Worm (Caenorhabditis elegans) whole organism, late embryonic: ENCODE data around the gene C01G12.9.

ENCODE experiments used
- C08G9.2 ChIP-seq: sonication (generic microtip); optimal IDR thresholded peaks from 2 replicates; lab custom pipeline; 2016; ENCODE audit warnings: mild to moderate bottlenecking, missing genetic modification characterization, moderate library complexity, missing compliant biosample characterization
- C38D4.7 ChIP-seq: fragments of 200-800 bp; sonication (Bioruptor generic); optimal IDR thresholded peaks from 2 replicates; lab custom pipeline; 2018; ENCODE audit warnings: mild to moderate bottlenecking, missing genetic modification characterization, moderate library complexity, missing compliant biosample characterization
- ama-1 ChIP-seq: fragments of 150-350 bp; optimal IDR thresholded peaks from 2 replicates; lab custom pipeline; 2014
- ceh-45 ChIP-seq: fragments of 200-800 bp; sonication (Bioruptor generic); IDR thresholded peaks from 2 replicates; pipeline ENCODE4 v1.3.6; 2022; ENCODE audit warnings: missing genetic modification reagents, missing genetic modification characterization, missing compliant biosample characterization
- elt-2 ChIP-seq: sonication (generic microtip); optimal IDR thresholded peaks from 2 replicates; lab custom pipeline; 2016; ENCODE audit warnings: missing genetic modification reagents, missing genetic modification characterization, missing compliant biosample characterization
- fkh-10 ChIP-seq: fragments of 150-350 bp; optimal IDR thresholded peaks from 2 replicates; lab custom pipeline; 2014; ENCODE audit warnings: missing biosample characterization, missing genetic modification reagents, missing genetic modification characterization
- nfya-1 ChIP-seq: sonication (generic microtip); optimal IDR thresholded peaks from 2 replicates; lab custom pipeline; 2017; ENCODE audit warnings: missing genetic modification characterization, mild to moderate bottlenecking, missing compliant biosample characterization, antibody characterized with exemption, moderate library complexity
- nhr-11 ChIP-seq: fragments of 150-350 bp; optimal IDR thresholded peaks from 2 replicates; lab custom pipeline; 2014; ENCODE audit warnings: missing biosample characterization, missing genetic modification characterization
- pag-3 ChIP-seq: sonication (generic microtip); optimal IDR thresholded peaks from 2 replicates; lab custom pipeline; 2016; ENCODE audit warnings: missing compliant biosample characterization, missing genetic modification characterization, borderline replicate concordance
- pax-1 ChIP-seq: fragments of 150-350 bp; optimal IDR thresholded peaks from 2 replicates; lab custom pipeline; 2014; ENCODE audit warnings: missing biosample characterization, missing genetic modification characterization
- sox-4 ChIP-seq: sonication (generic microtip); optimal IDR thresholded peaks from 2 replicates; lab custom pipeline; 2017; ENCODE audit warnings: mild to moderate bottlenecking, missing genetic modification characterization, inconsistent platforms, missing compliant biosample characterization
- tbx-2 ChIP-seq: sonication (generic microtip); optimal IDR thresholded peaks from 2 replicates; lab custom pipeline; 2016; ENCODE audit warnings: missing genetic modification characterization, missing compliant biosample characterization

ce11 chrII:14587407-14587806 is 8.6 kb downstream of the C01G12.9 start, which contains the start of gene C01G12.5:
- TF ChIP-seq sox-4 (tag; lab: Kevin White, UChicago): no peak
- TF ChIP-seq nhr-11 (tag; lab: Kevin White, UChicago): no peak
- no peak for TF ChIP-seq pax-1 (tag; lab: Kevin White, UChicago)
- no peak for TF ChIP-seq nfya-1 (tag; lab: Kevin White, UChicago)
- no peak for TF ChIP-seq tbx-2 (tag; lab: Kevin White, UChicago)
- no peak for TF ChIP-seq pag-3
- no peak for TF ChIP-seq fkh-10 (GFP tag; lab: Kevin White, UChicago)
- TF ChIP-seq ama-1 (lab: Kevin White, UChicago): no peak
- TF ChIP-seq elt-2 (tag; lab: Kevin White, UChicago): no peak
- TF ChIP-seq C38D4.7 (GFP tag; lab: Kevin White, UChicago): no peak
- no peak for TF ChIP-seq ceh-45
- TF ChIP-seq C08G9.2: no peak
